Worm (Caenorhabditis elegans) whole organism, L1 larva: ENCODE results near the gene cyp-13A5.

Experiments
- C16A3.4 ChIP-seq: fragments of 150-350 bp; optimal IDR thresholded peaks from 2 replicates; lab custom pipeline; 2014; ENCODE audit warnings: missing biosample characterization, missing genetic modification characterization
- F16B12.6 ChIP-seq: fragments of 150-350 bp; optimal IDR thresholded peaks from 2 replicates; lab custom pipeline; 2014; ENCODE audit warnings: missing biosample characterization, missing genetic modification characterization
- blmp-1 ChIP-seq: fragments of 150-350 bp; optimal IDR thresholded peaks from 2 replicates; lab custom pipeline; 2014; ENCODE audit warnings: missing biosample characterization, missing genetic modification characterization
- elt-3 ChIP-seq, 6 experiments: fragments of 150-350 bp in 1 of 6; sonication (generic microtip); optimal IDR thresholded peaks; 2 replicates each; lab custom pipeline; 2017 to 2018; ENCODE audit warnings: missing biosample characterization in 6 of 6, missing genetic modification characterization in 6 of 6, inconsistent platforms in 1 of 6
- fkh-8 ChIP-seq: sonication (generic microtip); optimal IDR thresholded peaks from 2 replicates; lab custom pipeline; 2016; ENCODE audit warnings: mild to moderate bottlenecking, missing genetic modification characterization, missing compliant biosample characterization
- lin-14 ChIP-seq: fragments of 200-800 bp; sonication (Bioruptor generic); optimal IDR thresholded peaks from 2 replicates; lab custom pipeline; 2018; ENCODE audit warnings: mild to moderate bottlenecking, missing genetic modification characterization, moderate library complexity, missing compliant biosample characterization
- lin-35 ChIP-seq, 2 experiments: fragments of 150-350 bp; optimal IDR thresholded peaks; 2 replicates each; lab custom pipeline; 2014; ENCODE audit warnings: missing biosample characterization in 2 of 2, missing genetic modification characterization in 2 of 2, missing genetic modification reagents in 2 of 2
- lsy-2 ChIP-seq, 2 experiments: fragments of 150-350 bp; optimal IDR thresholded peaks; 2 replicates each; lab custom pipeline; 2014; ENCODE audit warnings: missing biosample characterization in 2 of 2, missing genetic modification characterization in 2 of 2
- nhr-19 ChIP-seq: fragments of 200-800 bp; sonication (Bioruptor generic); conservative IDR thresholded peaks from 2 replicates; pipeline ENCODE4 v1.3.6; 2022; ENCODE audit warnings: missing genetic modification characterization, missing compliant biosample characterization
- nhr-20 ChIP-seq: sonication (generic microtip); optimal IDR thresholded peaks from 2 replicates; lab custom pipeline; 2016; ENCODE audit warnings: mild to moderate bottlenecking, missing genetic modification characterization, missing compliant biosample characterization
- nhr-71 ChIP-seq: sonication (generic microtip); optimal IDR thresholded peaks from 2 replicates; lab custom pipeline; 2016; ENCODE audit warnings: mild to moderate bottlenecking, missing genetic modification characterization, moderate library complexity, missing compliant biosample characterization
- nhr-76 ChIP-seq: sonication (generic microtip); optimal IDR thresholded peaks from 2 replicates; lab custom pipeline; 2017; ENCODE audit warnings: missing biosample characterization, missing genetic modification characterization
- nhr-85 ChIP-seq: sonication (generic microtip); peaks from one replicate; lab custom pipeline; 2016; ENCODE audit warnings: missing genetic modification characterization, inconsistent platforms, missing compliant biosample characterization
- nhr-90 ChIP-seq: sonication (generic microtip); optimal IDR thresholded peaks from 2 replicates; lab custom pipeline; 2016; ENCODE audit warnings: mild to moderate bottlenecking, missing genetic modification characterization, missing compliant biosample characterization; ENCODE audit not compliant: poor library complexity
- snpc-4 ChIP-seq: fragments of 150-350 bp; optimal IDR thresholded peaks from 2 replicates; lab custom pipeline; 2014; ENCODE audit warnings: missing biosample characterization, missing genetic modification characterization
- snu-23 ChIP-seq: sonication (generic microtip); optimal IDR thresholded peaks from 2 replicates; lab custom pipeline; 2016; ENCODE audit warnings: missing genetic modification characterization, missing compliant biosample characterization
- tbx-2 ChIP-seq: sonication (generic microtip); optimal IDR thresholded peaks from 2 replicates; lab custom pipeline; 2016; ENCODE audit warnings: missing genetic modification characterization, missing compliant biosample characterization
- unc-86 ChIP-seq: sonication (generic microtip); optimal IDR thresholded peaks from 2 replicates; lab custom pipeline; 2016; ENCODE audit warnings: missing genetic modification characterization, missing compliant biosample characterization
- xbp-1 ChIP-seq: sonication (generic microtip); optimal IDR thresholded peaks from 2 replicates; lab custom pipeline; 2016; ENCODE audit warnings: missing genetic modification characterization, missing compliant biosample characterization
- ztf-4 ChIP-seq: fragments of 150-350 bp; optimal IDR thresholded peaks from 2 replicates; lab custom pipeline; 2014; ENCODE audit warnings: missing biosample characterization, missing genetic modification characterization

The cyp-13A5 gene

DNA sequence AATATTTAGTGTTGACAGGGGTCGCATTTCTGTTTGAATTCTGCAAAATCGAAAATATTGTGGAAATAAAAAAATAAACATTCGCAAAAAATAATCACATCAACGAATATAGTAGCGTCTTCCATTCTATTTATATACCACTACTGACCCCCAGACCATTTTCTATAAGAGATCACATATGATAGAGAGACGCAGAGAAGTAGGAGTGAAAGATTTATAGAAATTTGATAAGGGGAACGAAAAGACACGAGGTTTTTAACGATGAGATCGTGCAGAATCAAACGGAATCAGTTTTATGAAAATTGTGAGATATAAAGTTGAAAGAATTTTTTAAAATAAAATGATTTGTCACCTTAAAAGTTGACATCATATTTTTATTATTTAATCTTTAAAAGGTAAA lies 47.9 kb downstream of the cyp-13A5 start:
- TF ChIP-seq nhr-19 (GFP tag; lab: Robert Waterston, UW): peak; percentile 40
- peak; percentile 42 for TF ChIP-seq nhr-90 (tag; lab: Kevin White, UChicago)
- TF ChIP-seq fkh-8: no peak
- TF ChIP-seq tbx-2 (tag; lab: Kevin White, UChicago): no peak
- peak; percentile 13 for TF ChIP-seq blmp-1
- peak in 1 of 2 experiments; percentile 27 for TF ChIP-seq lin-35 (GFP tag; optimal IDR thresholded peaks at IDR 0.05; lab: Kevin White, UChicago)
- TF ChIP-seq lin-14 (GFP tag; lab: Kevin White, UChicago): peak; percentile 65
- no peak for TF ChIP-seq xbp-1
- TF ChIP-seq snpc-4: no peak
- TF ChIP-seq unc-86 (tag; lab: Kevin White, UChicago): no peak
- no peak for TF ChIP-seq C16A3.4 (tag; lab: Kevin White, UChicago)
- peak in 1 of 2 experiments; percentile 23 for TF ChIP-seq lsy-2 (tag; optimal IDR thresholded peaks at IDR 0.05; lab: Kevin White, UChicago)
- no peak for TF ChIP-seq ztf-4 (tag; lab: Kevin White, UChicago)
- TF ChIP-seq snu-23: peak; percentile 46
- TF ChIP-seq elt-3 (tag; optimal IDR thresholded peaks at IDR 0.05; lab: Kevin White, UChicago): peak in 4 of 6 experiments; percentile 32 to 86 (median 74)
- no peak for TF ChIP-seq nhr-76 (tag; lab: Kevin White, UChicago)
- TF ChIP-seq nhr-71: peak; percentile 57
- TF ChIP-seq nhr-85 (tag; lab: Kevin White, UChicago): peak; percentile 89
- TF ChIP-seq F16B12.6 (tag; lab: Kevin White, UChicago): no peak
- TF ChIP-seq nhr-20 (tag; lab: Kevin White, UChicago): peak; percentile 77
